Worm (Caenorhabditis elegans) whole organism, L3 larva: Measurements from ENCODE around the gene C43D7.8.
"Not testable (repeated sequence)": the region's sequence is repeated elsewhere in the genome, so short reads cannot be mapped to it uniquely, and the experiment has no call there.

Source experiments
- ZK546.5 ChIP-seq: sonication (generic microtip); optimal IDR thresholded peaks from 2 replicates; lab custom pipeline; 2017; ENCODE audit warnings: missing biosample characterization, missing genetic modification characterization
- aly-2 ChIP-seq: fragments of 150-350 bp; optimal IDR thresholded peaks from 2 replicates; lab custom pipeline; 2014; ENCODE audit warnings: missing biosample characterization, missing genetic modification characterization
- ceh-28 ChIP-seq: fragments of 150-350 bp; optimal IDR thresholded peaks from 2 replicates; lab custom pipeline; 2014; ENCODE audit warnings: missing biosample characterization, missing genetic modification reagents, missing genetic modification characterization
- ceh-9 ChIP-seq: sonication (generic microtip); optimal IDR thresholded peaks from 2 replicates; lab custom pipeline; 2018; ENCODE audit warnings: missing biosample characterization, missing genetic modification characterization
- daf-12 ChIP-seq: fragments of 150-350 bp; optimal IDR thresholded peaks from 2 replicates; lab custom pipeline; 2014; ENCODE audit warnings: missing biosample characterization, missing genetic modification reagents, missing genetic modification characterization
- elt-1 ChIP-seq: fragments of 150-350 bp; optimal IDR thresholded peaks from 2 replicates; lab custom pipeline; 2014; ENCODE audit warnings: missing biosample characterization, missing genetic modification characterization
- elt-2 ChIP-seq: sonication (generic microtip); optimal IDR thresholded peaks from 2 replicates; lab custom pipeline; 2016; ENCODE audit warnings: missing genetic modification reagents, mild to moderate bottlenecking, missing genetic modification characterization, missing compliant biosample characterization
- elt-3 ChIP-seq, 3 experiments: fragments of 150-350 bp in 1 of 3; sonication (generic microtip) in 2 of 3; optimal IDR thresholded peaks; 2 replicates in 2 of 3; 4 replicates in 1 of 3; lab custom pipeline; 2014 to 2017; ENCODE audit warnings: missing biosample characterization in 3 of 3, missing genetic modification characterization in 3 of 3
- eor-1 ChIP-seq, 2 experiments: fragments of 150-350 bp; optimal IDR thresholded peaks; 2 replicates each; lab custom pipeline; 2014 to 2018; ENCODE audit warnings: missing biosample characterization in 2 of 2, missing genetic modification characterization in 2 of 2
- fkh-10 ChIP-seq: sonication (generic microtip); optimal IDR thresholded peaks from 2 replicates; lab custom pipeline; 2017; ENCODE audit warnings: missing biosample characterization, missing genetic modification reagents, missing genetic modification characterization
- fos-1 ChIP-seq: fragments of 150-350 bp; optimal IDR thresholded peaks from 2 replicates; lab custom pipeline; 2014; ENCODE audit warnings: missing biosample characterization, missing genetic modification characterization
- hmg-11 ChIP-seq: sonication (generic microtip); optimal IDR thresholded peaks from 2 replicates; lab custom pipeline; 2016; ENCODE audit warnings: missing genetic modification characterization, missing compliant biosample characterization
- jun-1 ChIP-seq: fragments of 150-350 bp; optimal IDR thresholded peaks from 2 replicates; lab custom pipeline; 2014; ENCODE audit warnings: missing biosample characterization, missing genetic modification reagents, missing genetic modification characterization
- lin-39 ChIP-seq: fragments of 150-350 bp; optimal IDR thresholded peaks from 2 replicates; lab custom pipeline; 2018; ENCODE audit warnings: missing biosample characterization, missing genetic modification reagents, missing genetic modification characterization
- lsy-12 ChIP-seq: sonication (generic microtip); optimal IDR thresholded peaks from 2 replicates; lab custom pipeline; 2016; ENCODE audit warnings: mild to moderate bottlenecking, missing genetic modification characterization, missing compliant biosample characterization
- mml-1 ChIP-seq: fragments of 150-350 bp; sonication (generic microtip); optimal IDR thresholded peaks from 3 replicates; lab custom pipeline; 2014; ENCODE audit warnings: missing biosample characterization, missing genetic modification characterization
- nhr-23 ChIP-seq: fragments of 150-350 bp; optimal IDR thresholded peaks from 2 replicates; lab custom pipeline; 2014; ENCODE audit warnings: missing biosample characterization, missing genetic modification reagents, missing genetic modification characterization
- nhr-237 ChIP-seq: fragments of 150-350 bp; optimal IDR thresholded peaks from 2 replicates; lab custom pipeline; 2014; ENCODE audit warnings: missing biosample characterization, missing genetic modification characterization
- nhr-25 ChIP-seq: sonication (generic microtip); optimal IDR thresholded peaks from 2 replicates; lab custom pipeline; 2017; ENCODE audit warnings: missing biosample characterization, missing genetic modification characterization
- nhr-28 ChIP-seq: fragments of 150-350 bp; optimal IDR thresholded peaks from 2 replicates; lab custom pipeline; 2014; ENCODE audit warnings: missing biosample characterization, missing genetic modification characterization
- nhr-43 ChIP-seq: sonication (generic microtip); optimal IDR thresholded peaks from 2 replicates; lab custom pipeline; 2016; ENCODE audit warnings: mild to moderate bottlenecking, missing genetic modification characterization, missing compliant biosample characterization; ENCODE audit not compliant: poor library complexity, severe bottlenecking
- nhr-76 ChIP-seq: fragments of 150-350 bp; sonication (generic microtip); optimal IDR thresholded peaks from 5 replicates; lab custom pipeline; 2014; ENCODE audit warnings: missing biosample characterization, missing genetic modification characterization
- nhr-77 ChIP-seq: fragments of 150-350 bp; optimal IDR thresholded peaks from 2 replicates; lab custom pipeline; 2014; ENCODE audit warnings: missing biosample characterization, missing genetic modification characterization
- pha-4 ChIP-seq: fragments of 150-350 bp; optimal IDR thresholded peaks from 2 replicates; lab custom pipeline; 2014; ENCODE audit warnings: missing biosample characterization, missing genetic modification reagents, missing genetic modification characterization
- pqm-1 ChIP-seq: fragments of 150-350 bp; optimal IDR thresholded peaks from 2 replicates; lab custom pipeline; 2017; ENCODE audit warnings: missing biosample characterization, missing genetic modification characterization, inconsistent platforms
- skn-1 ChIP-seq: fragments of 150-350 bp; optimal IDR thresholded peaks from 2 replicates; lab custom pipeline; 2014; ENCODE audit warnings: missing biosample characterization, missing genetic modification characterization
- snpc-4 ChIP-seq: fragments of 150-350 bp; optimal IDR thresholded peaks from 2 replicates; lab custom pipeline; 2014; ENCODE audit warnings: missing biosample characterization, missing genetic modification characterization
- tbx-2 ChIP-seq: sonication (generic microtip); optimal IDR thresholded peaks from 2 replicates; lab custom pipeline; 2016; ENCODE audit warnings: mild to moderate bottlenecking, missing genetic modification characterization, missing compliant biosample characterization
- unc-39 ChIP-seq: sonication (generic microtip); optimal IDR thresholded peaks from 4 replicates; lab custom pipeline; 2017; ENCODE audit warnings: missing biosample characterization, missing genetic modification characterization
- unc-62 ChIP-seq: fragments of 150-350 bp; sonication (generic microtip); optimal IDR thresholded peaks from 4 replicates; lab custom pipeline; 2014; ENCODE audit warnings: missing biosample characterization, missing genetic modification reagents, missing genetic modification characterization
- zag-1 ChIP-seq: fragments of 150-350 bp; optimal IDR thresholded peaks from 2 replicates; lab custom pipeline; 2014; ENCODE audit warnings: missing biosample characterization, missing genetic modification characterization
- ztf-11 ChIP-seq: fragments of 150-350 bp; optimal IDR thresholded peaks from 2 replicates; lab custom pipeline; 2014; ENCODE audit warnings: missing biosample characterization, missing genetic modification characterization
- ztf-4 ChIP-seq: fragments of 150-350 bp; optimal IDR thresholded peaks from 2 replicates; lab custom pipeline; 2014; ENCODE audit warnings: missing biosample characterization, missing genetic modification characterization

The C43D7.8 gene

DNA sequence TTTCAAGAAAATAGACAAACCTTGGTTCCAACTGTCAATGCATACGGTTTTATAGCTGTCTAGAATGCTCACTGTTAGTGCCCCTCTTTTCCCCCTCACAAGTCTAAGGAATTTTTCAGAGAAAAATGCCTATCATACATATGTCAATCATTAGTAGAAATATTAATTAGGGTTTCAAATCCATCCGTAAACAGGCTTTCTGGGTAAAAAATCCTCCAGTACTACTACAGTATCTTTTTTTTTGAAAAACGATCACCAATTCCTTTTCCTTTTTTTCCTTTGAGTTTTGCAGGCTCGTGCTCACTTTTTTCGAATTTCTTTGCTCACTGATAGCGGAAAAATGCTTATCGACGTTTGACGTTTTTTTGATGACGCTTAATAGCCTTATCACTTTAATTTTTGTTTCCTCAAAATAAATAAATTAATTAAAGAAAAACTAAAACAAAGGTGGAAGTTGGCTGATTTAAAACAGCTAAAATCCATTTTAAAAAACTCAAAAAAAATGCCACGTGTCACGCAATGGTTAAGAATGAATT is 8.2 kb upstream of the C43D7.8 start, which contains the start of gene C43D7.7:
Gene C43D7.7 (minus strand): TSS at position 51 of the 536 bp plus-strand sequence.
- TF ChIP-seq nhr-237 (tag; lab: Kevin White, UChicago), result no peak
- peak; percentile 58 for TF ChIP-seq elt-2
- TF ChIP-seq, all 47 proteins: peak for 1

- not testable (repeated sequence) for TF ChIP-seq elt-1, nhr-77, ZK546.5 (tag; lab: Kevin White, UChicago)
- TF ChIP-seq, all 47 proteins: peak for 0; not testable (repeated sequence) for 47
These were observed 5.8 kb upstream of the C43D7.8 start, which contains the start of gene srh-208 for ce11 chrV:19317058-19317457. Gene srh-208, plus strand, starts transcription at chrV:19317358.

DNA sequence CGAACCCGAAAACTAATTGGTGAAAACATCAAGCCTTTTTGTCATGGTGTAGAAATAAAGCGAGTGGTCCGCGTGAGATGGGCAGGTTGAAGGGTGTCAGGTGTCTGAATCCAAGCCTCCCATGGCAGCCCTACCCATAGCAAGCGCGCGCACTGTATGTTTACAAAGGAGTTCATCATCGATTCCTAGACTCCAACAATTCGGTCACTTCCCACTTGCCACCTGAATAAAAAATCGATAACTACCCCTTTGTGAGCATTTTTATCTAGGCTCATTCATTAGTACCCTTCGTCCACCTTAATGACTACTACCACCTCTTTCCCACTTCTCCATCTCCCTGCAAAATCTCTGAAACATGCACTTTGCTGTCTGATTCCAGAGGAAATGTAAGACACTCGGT is 1.7 kb upstream of the C43D7.8 start, which contains the start of gene fbxb-64:
Gene fbxb-64 (plus strand): TSS at position 301 of the 400 bp plus-strand sequence.
- TF ChIP-seq ceh-9 (tag; lab: Kevin White, UChicago) (no peak), unc-62 (GFP tag; lab: Kevin White, UChicago) (no peak), snpc-4 (tag; lab: Kevin White, UChicago) (no peak), lin-39 (tag; lab: Kevin White, UChicago) (no peak), eor-1 (tag; optimal IDR thresholded peaks at IDR 0.05; lab: Kevin White, UChicago) (no peak), ceh-28 (no peak), nhr-28 (tag; lab: Kevin White, UChicago) (no peak), skn-1 (tag; lab: Kevin White, UChicago) (no peak), aly-2 (tag; lab: Kevin White, UChicago) (no peak), unc-39 (tag; lab: Kevin White, UChicago) (no peak), daf-12 (tag; lab: Kevin White, UChicago) (no peak)

DNA sequence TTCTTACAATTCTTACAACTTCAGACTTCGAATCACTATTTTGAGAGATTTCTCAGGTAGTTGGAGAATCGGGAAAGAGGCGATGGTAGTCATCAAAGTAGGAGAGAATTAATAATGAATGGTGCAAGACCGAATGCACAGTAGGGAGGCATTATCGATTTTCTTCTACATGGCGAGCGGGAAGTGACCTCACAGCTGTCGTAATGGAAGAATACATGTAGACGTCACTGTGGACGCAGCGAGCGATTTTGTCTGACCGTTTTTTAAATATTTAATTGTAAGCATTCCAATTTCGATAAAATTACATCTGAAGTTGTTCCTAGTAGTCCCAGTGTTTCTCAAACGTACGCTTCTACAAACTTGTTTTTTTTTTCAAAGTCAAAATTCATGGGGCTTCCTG is 1.7 kb downstream of the C43D7.8 start, which contains the start of gene F55C9.11:
Gene F55C9.11 (minus strand): TSS at position 101 of the 400 bp plus-strand sequence.
- no peak for TF ChIP-seq ZK546.5 (tag; lab: Kevin White, UChicago)
- TF ChIP-seq pha-4 (tag; lab: Kevin White, UChicago), result no peak
- TF ChIP-seq ceh-9 (tag; lab: Kevin White, UChicago), result no peak
- TF ChIP-seq zag-1 (tag; lab: Kevin White, UChicago), result no peak
- no peak for TF ChIP-seq hmg-11 (tag; lab: Kevin White, UChicago)
- no peak for TF ChIP-seq unc-39 (tag; lab: Kevin White, UChicago)
- TF ChIP-seq nhr-237 (tag; lab: Kevin White, UChicago), result no peak
- no peak for TF ChIP-seq nhr-28 (tag; lab: Kevin White, UChicago)
- no peak for TF ChIP-seq pqm-1 (tag; lab: Kevin White, UChicago)
- no peak for TF ChIP-seq fos-1

ce11 chrV:19308137-19308536 is 3.2 kb downstream of the C43D7.8 start:
- TF ChIP-seq elt-3 (tag; optimal IDR thresholded peaks at IDR 0.05; lab: Kevin White, UChicago) (no peak), ztf-4 (tag; lab: Kevin White, UChicago) (no peak), hmg-11 (tag; lab: Kevin White, UChicago) (no peak), nhr-43 (tag; lab: Kevin White, UChicago) (no peak), jun-1 (tag; lab: Kevin White, UChicago) (no peak), skn-1 (tag; lab: Kevin White, UChicago) (no peak), snpc-4 (tag; lab: Kevin White, UChicago) (no peak), nhr-25 (tag; lab: Kevin White, UChicago) (no peak), nhr-23 (no peak), zag-1 (tag; lab: Kevin White, UChicago) (no peak), tbx-2 (tag; lab: Kevin White, UChicago) (no peak), mml-1 (tag; lab: Kevin White, UChicago) (no peak), lsy-12 (tag; lab: Kevin White, UChicago) (no peak), nhr-76 (tag; lab: Kevin White, UChicago) (no peak), eor-1 (tag; optimal IDR thresholded peaks at IDR 0.05; lab: Kevin White, UChicago) (no peak), ztf-11 (tag; lab: Kevin White, UChicago) (no peak), fkh-10 (GFP tag; lab: Kevin White, UChicago) (no peak), lin-39 (tag; lab: Kevin White, UChicago) (no peak), ZK546.5 (tag; lab: Kevin White, UChicago) (no peak), elt-1 (tag; lab: Kevin White, UChicago) (no peak)
- TF ChIP-seq, all 47 proteins: peak for 0
